Worm (Caenorhabditis elegans) whole organism, late embryonic: ENCODE measurements around the gene F56H9.2.

Experiments
- C08G9.2 ChIP-seq: sonication (generic microtip); optimal IDR thresholded peaks from 2 replicates; lab custom pipeline; 2016; ENCODE audit warnings: mild to moderate bottlenecking, missing genetic modification characterization, moderate library complexity, missing compliant biosample characterization
- C38D4.7 ChIP-seq: fragments of 200-800 bp; sonication (Bioruptor generic); optimal IDR thresholded peaks from 2 replicates; lab custom pipeline; 2018; ENCODE audit warnings: mild to moderate bottlenecking, missing genetic modification characterization, moderate library complexity, missing compliant biosample characterization
- K09A11.1 ChIP-seq: sonication (generic microtip); optimal IDR thresholded peaks from 2 replicates; lab custom pipeline; 2017; ENCODE audit warnings: antibody characterized with exemption, mild to moderate bottlenecking, missing genetic modification characterization, missing compliant biosample characterization; ENCODE audit not compliant: insufficient read depth
- T23F11.4 ChIP-seq: fragments of 200-800 bp; sonication (Bioruptor generic); optimal IDR thresholded peaks from 2 replicates; lab custom pipeline; 2018; ENCODE audit warnings: mild to moderate bottlenecking, missing genetic modification characterization, missing compliant biosample characterization
- Y22D7AL.16 ChIP-seq: sonication (generic microtip); optimal IDR thresholded peaks from 2 replicates; lab custom pipeline; 2016; ENCODE audit warnings: missing genetic modification characterization, missing compliant biosample characterization
- ama-1 ChIP-seq: fragments of 150-350 bp; optimal IDR thresholded peaks from 2 replicates; lab custom pipeline; 2014
- ceh-14 ChIP-seq: sonication (generic microtip); optimal IDR thresholded peaks from 2 replicates; lab custom pipeline; 2016; ENCODE audit warnings: missing genotype, missing genetic modification characterization, missing compliant biosample characterization
- ceh-18 ChIP-seq: sonication (generic microtip); optimal IDR thresholded peaks from 2 replicates; lab custom pipeline; 2016; ENCODE audit warnings: missing genetic modification characterization, missing compliant biosample characterization
- ceh-2 ChIP-seq: sonication (generic microtip); optimal IDR thresholded peaks from 2 replicates; lab custom pipeline; 2016; ENCODE audit warnings: missing genotype, missing genetic modification characterization, missing compliant biosample characterization
- ceh-22 ChIP-seq: sonication (generic microtip); optimal IDR thresholded peaks from 2 replicates; lab custom pipeline; 2017; ENCODE audit warnings: missing biosample characterization, missing genetic modification characterization
- ceh-24 ChIP-seq: sonication (generic microtip); optimal IDR thresholded peaks from 2 replicates; lab custom pipeline; 2016; ENCODE audit warnings: mild to moderate bottlenecking, missing genetic modification characterization, missing compliant biosample characterization
- ceh-31 ChIP-seq: sonication (generic microtip); optimal IDR thresholded peaks from 2 replicates; lab custom pipeline; 2016; ENCODE audit warnings: missing genetic modification characterization, missing compliant biosample characterization
- ceh-34 ChIP-seq: sonication (generic microtip); optimal IDR thresholded peaks from 2 replicates; lab custom pipeline; 2016; ENCODE audit warnings: mild to moderate bottlenecking, missing genetic modification characterization, missing compliant biosample characterization
- ceh-6 ChIP-seq: fragments of 200-800 bp; sonication (Bioruptor generic); optimal IDR thresholded peaks from 2 replicates; lab custom pipeline; 2018; ENCODE audit warnings: mild to moderate bottlenecking, missing genetic modification characterization, missing compliant biosample characterization
- che-1 ChIP-seq: sonication (generic microtip); optimal IDR thresholded peaks from 2 replicates; lab custom pipeline; 2016; ENCODE audit warnings: mild to moderate bottlenecking, missing genetic modification characterization, missing compliant biosample characterization
- dmd-4 ChIP-seq: sonication (generic microtip); optimal IDR thresholded peaks from 2 replicates; lab custom pipeline; 2016; ENCODE audit warnings: borderline replicate concordance, missing genetic modification characterization, missing compliant biosample characterization
- elt-2 ChIP-seq: sonication (generic microtip); optimal IDR thresholded peaks from 2 replicates; lab custom pipeline; 2016; ENCODE audit warnings: missing genetic modification reagents, missing genetic modification characterization, missing compliant biosample characterization
- elt-4 ChIP-seq: sonication (generic microtip); optimal IDR thresholded peaks from 2 replicates; lab custom pipeline; 2016; ENCODE audit warnings: missing genetic modification characterization, missing compliant biosample characterization
- ets-4 ChIP-seq: sonication (generic microtip); optimal IDR thresholded peaks from 2 replicates; lab custom pipeline; 2016; ENCODE audit warnings: missing genetic modification characterization, missing compliant biosample characterization
- eyg-1 ChIP-seq: sonication (generic microtip); optimal IDR thresholded peaks from 2 replicates; lab custom pipeline; 2016; ENCODE audit warnings: missing genotype, missing genetic modification characterization, missing compliant biosample characterization
- fax-1 ChIP-seq: sonication (generic microtip); optimal IDR thresholded peaks from 2 replicates; lab custom pipeline; 2016; ENCODE audit warnings: missing genotype, missing genetic modification characterization, missing compliant biosample characterization
- fkh-10 ChIP-seq: fragments of 150-350 bp; optimal IDR thresholded peaks from 2 replicates; lab custom pipeline; 2014; ENCODE audit warnings: missing biosample characterization, missing genetic modification reagents, missing genetic modification characterization
- hlh-13 ChIP-seq: fragments of 200-800 bp; sonication (Bioruptor generic); optimal IDR thresholded peaks from 2 replicates; lab custom pipeline; 2018; ENCODE audit warnings: mild to moderate bottlenecking, missing genetic modification characterization, missing compliant biosample characterization
- hlh-15 ChIP-seq: sonication (generic microtip); optimal IDR thresholded peaks from 2 replicates; lab custom pipeline; 2016; ENCODE audit warnings: missing genetic modification characterization, missing compliant biosample characterization
- hlh-30 ChIP-seq: sonication (generic microtip); optimal IDR thresholded peaks from 2 replicates; lab custom pipeline; 2017; ENCODE audit warnings: antibody characterized with exemption, missing genetic modification characterization, missing compliant biosample characterization; ENCODE audit not compliant: insufficient read depth
- hlh-6 ChIP-seq: sonication (generic microtip); optimal IDR thresholded peaks from 2 replicates; lab custom pipeline; 2016; ENCODE audit warnings: missing genotype, missing genetic modification characterization, missing compliant biosample characterization
- madf-2 ChIP-seq: sonication (generic microtip); optimal IDR thresholded peaks from 2 replicates; lab custom pipeline; 2017; ENCODE audit warnings: missing genetic modification characterization, missing compliant biosample characterization
- nfya-1 ChIP-seq: sonication (generic microtip); optimal IDR thresholded peaks from 2 replicates; lab custom pipeline; 2017; ENCODE audit warnings: missing genetic modification characterization, mild to moderate bottlenecking, missing compliant biosample characterization, antibody characterized with exemption, moderate library complexity
- nhr-11 ChIP-seq: fragments of 150-350 bp; optimal IDR thresholded peaks from 2 replicates; lab custom pipeline; 2014; ENCODE audit warnings: missing biosample characterization, missing genetic modification characterization
- npax-4 ChIP-seq: sonication (generic microtip); optimal IDR thresholded peaks from 2 replicates; lab custom pipeline; 2016; ENCODE audit warnings: missing genetic modification characterization, missing compliant biosample characterization
- odd-2 ChIP-seq: sonication (generic microtip); optimal IDR thresholded peaks from 2 replicates; lab custom pipeline; 2017; ENCODE audit warnings: antibody characterized with exemption, mild to moderate bottlenecking, missing genetic modification characterization, missing compliant biosample characterization
- pag-3 ChIP-seq: sonication (generic microtip); optimal IDR thresholded peaks from 2 replicates; lab custom pipeline; 2016; ENCODE audit warnings: missing compliant biosample characterization, missing genetic modification characterization, borderline replicate concordance
- pax-1 ChIP-seq: fragments of 150-350 bp; optimal IDR thresholded peaks from 2 replicates; lab custom pipeline; 2014; ENCODE audit warnings: missing biosample characterization, missing genetic modification characterization
- pha-4 ChIP-seq: fragments of 150-350 bp; optimal IDR thresholded peaks from 2 replicates; lab custom pipeline; 2018; ENCODE audit warnings: missing biosample characterization, missing genetic modification reagents, missing genetic modification characterization
- pros-1 ChIP-seq: fragments of 150-350 bp; optimal IDR thresholded peaks from 2 replicates; lab custom pipeline; 2014; ENCODE audit warnings: missing biosample characterization, missing genetic modification reagents, missing genetic modification characterization
- ref-2 ChIP-seq: sonication (generic microtip); optimal IDR thresholded peaks from 2 replicates; lab custom pipeline; 2016; ENCODE audit warnings: missing genetic modification characterization, missing compliant biosample characterization
- rnt-1 ChIP-seq: sonication (generic microtip); optimal IDR thresholded peaks from 2 replicates; lab custom pipeline; 2016; ENCODE audit warnings: missing genetic modification characterization, missing compliant biosample characterization
- sdc-2 ChIP-seq: sonication (generic microtip); optimal IDR thresholded peaks from 2 replicates; lab custom pipeline; 2016; ENCODE audit warnings: missing genotype, missing genetic modification characterization, missing compliant biosample characterization
- sox-2 ChIP-seq: fragments of 200-800 bp; sonication (Bioruptor generic); IDR thresholded peaks from 2 replicates; pipeline ENCODE4 v1.3.6; 2022; ENCODE audit warnings: missing genetic modification reagents, missing genetic modification characterization, missing compliant biosample characterization
- tbx-2 ChIP-seq: sonication (generic microtip); optimal IDR thresholded peaks from 2 replicates; lab custom pipeline; 2016; ENCODE audit warnings: missing genetic modification characterization, missing compliant biosample characterization
- tbx-7 ChIP-seq: sonication (generic microtip); optimal IDR thresholded peaks from 2 replicates; lab custom pipeline; 2016; ENCODE audit warnings: missing genotype, missing genetic modification characterization, missing compliant biosample characterization
- ttx-3 ChIP-seq: sonication (generic microtip); optimal IDR thresholded peaks from 2 replicates; lab custom pipeline; 2016; ENCODE audit warnings: missing genetic modification reagents, missing genetic modification characterization, missing compliant biosample characterization
- unc-42 ChIP-seq: sonication (generic microtip); optimal IDR thresholded peaks from 2 replicates; lab custom pipeline; 2016; ENCODE audit warnings: missing genotype, missing genetic modification characterization, missing compliant biosample characterization
- unc-55 ChIP-seq: sonication (generic microtip); optimal IDR thresholded peaks from 2 replicates; lab custom pipeline; 2017; ENCODE audit warnings: missing biosample characterization, missing genetic modification reagents, missing genetic modification characterization
- zip-5 ChIP-seq: sonication (generic microtip); optimal IDR thresholded peaks from 2 replicates; lab custom pipeline; 2016; ENCODE audit warnings: missing genetic modification characterization, missing compliant biosample characterization
- ztf-16 ChIP-seq: sonication (generic microtip); optimal IDR thresholded peaks from 2 replicates; lab custom pipeline; 2017; ENCODE audit warnings: missing genetic modification characterization, missing compliant biosample characterization

The F56H9.2 gene

ce11 chrV:12588030-12588429 lies 49.4 kb upstream of the F56H9.2 start, which contains the start of gene C14C10.1:
TSS of gene C14C10.1 (plus strand) at chrV:12588330.
- no peak for TF ChIP-seq ceh-24 (tag; lab: Kevin White, UChicago)
- no peak for TF ChIP-seq ztf-16 (tag; lab: Kevin White, UChicago)
- no peak for TF ChIP-seq ttx-3 (tag; lab: Kevin White, UChicago)
- no peak for TF ChIP-seq tbx-2 (tag; lab: Kevin White, UChicago)
- TF ChIP-seq pha-4 (tag; lab: Kevin White, UChicago), result no peak
- no peak for TF ChIP-seq T23F11.4 (GFP tag; lab: Kevin White, UChicago)
- no peak for TF ChIP-seq C38D4.7
- TF ChIP-seq ceh-22 (tag; lab: Kevin White, UChicago), result no peak
- TF ChIP-seq hlh-6, result no peak
- TF ChIP-seq hlh-15, result no peak
- TF ChIP-seq fax-1 (tag; lab: Kevin White, UChicago), result no peak
- TF ChIP-seq ceh-34 (tag; lab: Kevin White, UChicago), result no peak
- no peak for TF ChIP-seq ets-4
- no peak for TF ChIP-seq C08G9.2
- no peak for TF ChIP-seq elt-2
- TF ChIP-seq ceh-2 (tag; lab: Kevin White, UChicago), result no peak
- TF ChIP-seq ceh-6, result no peak
- no peak for TF ChIP-seq unc-42

DNA sequence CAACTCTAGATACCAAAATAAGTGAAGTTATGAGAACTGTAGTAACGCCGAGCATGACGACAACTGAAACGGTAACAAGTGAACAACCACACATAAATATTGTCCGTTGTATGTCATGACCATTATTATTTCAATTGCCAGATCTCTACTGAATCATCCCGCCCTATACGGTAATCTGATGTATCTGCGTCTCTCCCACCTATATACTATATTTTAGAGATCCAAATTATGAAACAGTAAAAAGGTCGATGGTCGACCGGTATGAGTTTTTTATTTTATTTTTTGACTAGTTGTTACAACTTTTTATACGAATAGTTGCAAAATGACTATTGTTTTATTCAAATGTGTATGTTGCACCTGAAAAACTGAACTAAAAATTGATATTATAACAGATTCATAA lies 46.9 kb upstream of the F56H9.2 start, which contains the start of gene ttr-43:
Gene ttr-43 (minus strand): TSS at position 101 of the 400 bp plus-strand sequence.
- no peak for TF ChIP-seq ceh-34 (tag; lab: Kevin White, UChicago)
- no peak for TF ChIP-seq odd-2 (tag; lab: Kevin White, UChicago)
- no peak for TF ChIP-seq ceh-18 (tag; lab: Kevin White, UChicago)
- TF ChIP-seq unc-55 (GFP tag; lab: Kevin White, UChicago), result no peak
- TF ChIP-seq eyg-1 (tag; lab: Kevin White, UChicago), result no peak

DNA sequence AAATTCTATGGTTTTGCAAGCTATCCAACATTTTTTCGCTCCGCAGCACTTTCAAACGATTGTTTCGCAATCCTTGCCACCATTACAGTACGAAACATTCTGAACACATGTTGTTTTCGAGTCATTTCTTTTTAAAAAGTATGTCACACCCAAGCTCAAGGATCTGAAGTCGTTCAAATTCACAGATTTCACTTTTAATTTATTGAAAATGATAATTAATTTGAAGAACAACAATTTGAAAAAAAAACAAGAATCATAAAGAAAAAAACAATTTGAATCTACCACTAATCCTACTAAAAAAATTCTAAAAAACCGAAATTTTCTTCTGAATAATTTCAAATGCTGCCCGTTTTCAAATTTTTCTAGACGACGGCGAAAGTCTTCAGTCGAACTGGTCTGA lies 45.1 kb upstream of the F56H9.2 start, which contains the start of gene C14C10.2:
Gene C14C10.2 (minus strand): TSS at position 101 of the 400 bp plus-strand sequence.
- TF ChIP-seq pag-3 (tag; lab: Kevin White, UChicago) (no peak), elt-4 (tag; lab: Kevin White, UChicago) (no peak), hlh-15 (no peak), unc-42 (no peak)
- TF ChIP-seq, all 69 proteins: peak for 0

- TF ChIP-seq pha-4 (tag; lab: Kevin White, UChicago), result no peak
These were observed 41.3 kb upstream of the F56H9.2 start, which contains the start of gene mma-1 for ce11 chrV:12596196-12596595. TSS of gene mma-1 (minus strand) at chrV:12596296.

DNA sequence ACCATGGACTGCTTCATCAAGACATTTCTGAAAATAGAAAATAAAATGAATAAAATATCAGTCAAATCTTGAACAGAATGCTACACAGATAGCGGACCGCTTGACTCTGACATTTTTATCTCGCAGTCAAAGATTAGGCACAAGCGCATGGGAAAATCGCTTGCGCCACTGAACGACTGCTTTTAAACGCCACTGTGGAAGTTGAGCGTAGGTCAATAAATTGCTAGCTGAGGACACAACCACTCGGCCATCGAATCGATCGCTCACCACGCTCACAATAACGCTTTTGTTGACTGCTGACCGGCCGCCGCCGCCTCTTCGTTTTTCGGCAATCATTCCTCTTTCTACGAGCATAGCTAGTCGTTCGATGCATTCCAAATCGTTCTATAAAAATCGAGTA lies 40.7 kb upstream of the F56H9.2 start:
- TF ChIP-seq rnt-1 (tag; lab: Kevin White, UChicago), result peak; percentile 64
- peak; percentile 89 for TF ChIP-seq elt-2
- TF ChIP-seq C08G9.2, result peak; percentile 67
- TF ChIP-seq ama-1 (lab: Kevin White, UChicago), result no peak
- TF ChIP-seq nhr-11 (tag; lab: Kevin White, UChicago), result no peak
- TF ChIP-seq Y22D7AL.16 (tag; lab: Kevin White, UChicago), result peak; percentile 40
- TF ChIP-seq che-1, result peak; percentile 66
- no peak for TF ChIP-seq K09A11.1 (tag; lab: Kevin White, UChicago)
- peak; percentile 54 for TF ChIP-seq ceh-31 (tag; lab: Kevin White, UChicago)
- peak; percentile 38 for TF ChIP-seq tbx-7
- peak; percentile 23 for TF ChIP-seq npax-4
- peak; percentile 68 for TF ChIP-seq ceh-14 (tag; lab: Kevin White, UChicago)
- TF ChIP-seq hlh-30 (tag; lab: Kevin White, UChicago), result no peak
- no peak for TF ChIP-seq T23F11.4 (GFP tag; lab: Kevin White, UChicago)
- no peak for TF ChIP-seq ceh-24 (tag; lab: Kevin White, UChicago)
- no peak for TF ChIP-seq pax-1 (tag; lab: Kevin White, UChicago)
- no peak for TF ChIP-seq sox-2
- TF ChIP-seq ets-4, result no peak
- TF ChIP-seq ref-2, result peak; percentile 70
- TF ChIP-seq nfya-1 (tag; lab: Kevin White, UChicago), result peak; percentile 49
- TF ChIP-seq hlh-13, result peak; percentile 58
- TF ChIP-seq madf-2 (tag; lab: Kevin White, UChicago), result peak; percentile 24
- peak; percentile 48 for TF ChIP-seq zip-5
- no peak for TF ChIP-seq fkh-10 (GFP tag; lab: Kevin White, UChicago)
- peak; percentile 48 for TF ChIP-seq pros-1 (tag; lab: Kevin White, UChicago)
- no peak for TF ChIP-seq dmd-4 (tag; lab: Kevin White, UChicago)
- peak; percentile 28 for TF ChIP-seq sdc-2 (tag; lab: Kevin White, UChicago)
